Fruit fly (Drosophila melanogaster): ENCODE measurements around the gene CG6650.

Gene CG6650

DNA sequence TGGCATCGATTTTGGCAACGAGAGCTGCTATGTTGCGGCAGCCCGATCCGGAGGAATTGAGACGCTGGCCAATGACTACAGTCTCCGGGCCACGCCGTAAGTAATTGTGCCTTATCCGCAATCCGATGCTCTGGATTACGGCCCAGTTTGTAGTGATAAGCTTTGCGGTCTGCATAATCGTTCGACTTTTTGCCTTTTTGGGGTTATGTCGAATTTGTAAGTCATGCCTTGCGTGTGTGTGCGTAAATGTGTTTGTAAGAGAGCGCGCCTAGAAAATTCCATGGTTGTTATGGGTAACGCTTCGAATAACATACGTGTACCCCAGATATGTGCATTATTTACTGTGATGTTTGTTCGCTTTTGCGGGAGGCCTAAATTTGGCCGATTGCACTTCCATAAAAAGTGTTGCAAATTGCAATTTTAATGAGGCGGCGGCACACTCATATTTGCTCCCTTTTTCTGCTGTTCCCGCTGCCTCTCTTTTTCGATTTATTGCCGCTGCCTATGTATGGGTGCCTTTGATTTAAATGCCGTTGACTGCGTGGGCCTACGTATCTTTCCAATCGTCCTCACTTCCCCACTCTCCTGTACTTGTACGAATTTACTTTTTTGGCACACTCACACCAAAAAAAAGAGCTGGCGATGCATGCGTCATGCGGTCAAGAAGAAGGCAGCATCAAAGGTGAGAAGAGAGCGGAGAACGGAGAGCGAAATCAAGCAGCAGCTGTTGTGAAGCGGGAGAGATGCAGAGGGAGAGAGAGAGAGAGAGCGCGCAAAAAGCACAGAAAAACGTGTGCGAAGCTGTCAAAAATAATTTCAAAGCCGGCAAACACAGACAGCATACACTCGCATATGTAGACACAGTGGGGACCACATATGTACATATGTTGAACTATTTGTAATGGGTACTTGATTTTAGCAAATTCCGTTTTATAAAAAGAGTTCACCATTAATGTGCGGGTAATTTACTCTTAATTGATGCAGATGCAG, 6.7 kb downstream of the CG6650 start:
- TF ChIP-seq psq (GFP tag; optimal IDR thresholded peaks at IDR 0.05), result peak; percentile 39
- TF ChIP-seq Rel (GFP tag; optimal IDR thresholded peaks at IDR 0.05), result no peak
- peak; percentile 78 for TF ChIP-seq Rel (tag; optimal IDR thresholded peaks at IDR 0.05)
- peak; percentile 75 for TF ChIP-seq Dif (GFP tag; optimal IDR thresholded peaks at IDR 0.05; ENCODE audit: partially characterized antibody)
- no peak for TF ChIP-seq usp (GFP tag; optimal IDR thresholded peaks at IDR 0.05)
- TF ChIP-seq dl (GFP tag; optimal IDR thresholded peaks at IDR 0.05; ENCODE audit: insufficient read depth in 1 of 2, partially characterized antibody in 2 of 2), result peak in 1 of 2 experiments; percentile 68
- TF ChIP-seq HLH106 (tag; optimal IDR thresholded peaks at IDR 0.05), result no peak
- peak; percentile 1 for TF ChIP-seq OdsH (GFP tag; optimal IDR thresholded peaks at IDR 0.05)
- peak; percentile 29 for TF ChIP-seq CG32264 (GFP tag; optimal IDR thresholded peaks at IDR 0.05)
- TF ChIP-seq h (GFP tag; optimal IDR thresholded peaks at IDR 0.05), result peak; percentile 21
- peak in 1 of 2 experiments; percentile 18 for TF ChIP-seq foxo (GFP tag; optimal IDR thresholded peaks at IDR 0.05)
- peak; percentile 62 for TF ChIP-seq sage (GFP tag; optimal IDR thresholded peaks at IDR 0.05)
- TF ChIP-seq N (GFP tag; optimal IDR thresholded peaks at IDR 0.05), result no peak
- peak; percentile 56 for TF ChIP-seq Vsx2 (GFP tag; optimal IDR thresholded peaks at IDR 0.05; ENCODE audit: partially characterized antibody)

- TF ChIP-seq Rel (GFP tag; optimal IDR thresholded peaks at IDR 0.05) (no peak), Rel (tag; optimal IDR thresholded peaks at IDR 0.05) (peak; percentile 42), Mio (GFP tag; optimal IDR thresholded peaks at IDR 0.05) (no peak), ey (GFP tag; optimal IDR thresholded peaks at IDR 0.05) (peak; percentile 66), psq (GFP tag; optimal IDR thresholded peaks at IDR 0.05) (peak; percentile 51), CG9705 (GFP tag; optimal IDR thresholded peaks at IDR 0.05) (peak; percentile 3), OdsH (GFP tag; optimal IDR thresholded peaks at IDR 0.05) (peak; percentile 66), GATAd (GFP tag; optimal IDR thresholded peaks at IDR 0.05) (peak; percentile 35), HLH106 (tag; optimal IDR thresholded peaks at IDR 0.05) (peak; percentile 77), CrebA (GFP tag; optimal IDR thresholded peaks at IDR 0.05; ENCODE audit: borderline replicate concordance) (no peak), rgr (GFP tag; optimal IDR thresholded peaks at IDR 0.05) (no peak)
Observed at dm6 chr3L:14049620-14050253, 18.5 kb downstream of the CG6650 start, which contains the start of gene Neurl4. TSS of gene Neurl4 (minus strand) at chr3L:14049892.

- TF ChIP-seq foxo (GFP tag; optimal IDR thresholded peaks at IDR 0.05), result peak in 1 of 2 experiments; percentile 71
- TF ChIP-seq N (GFP tag; optimal IDR thresholded peaks at IDR 0.05), result no peak
- TF ChIP-seq usp (GFP tag; optimal IDR thresholded peaks at IDR 0.05), result no peak
- TF ChIP-seq Mio (GFP tag; optimal IDR thresholded peaks at IDR 0.05), result no peak
- TF ChIP-seq dsf (GFP tag; optimal IDR thresholded peaks at IDR 0.05; ENCODE audit: borderline replicate concordance), result no peak
- TF ChIP-seq brk (GFP tag; optimal IDR thresholded peaks at IDR 0.05), result no peak
- TF ChIP-seq dl (GFP tag; optimal IDR thresholded peaks at IDR 0.05; ENCODE audit: insufficient read depth in 1 of 2, partially characterized antibody in 2 of 2), result no peak
- no peak for TF ChIP-seq Hnf4 (GFP tag; optimal IDR thresholded peaks at IDR 0.05)
- peak; percentile 65 for TF ChIP-seq h (GFP tag; optimal IDR thresholded peaks at IDR 0.05)
- TF ChIP-seq jim (GFP tag; optimal IDR thresholded peaks at IDR 0.05), result peak; percentile 9
- TF ChIP-seq CG32264 (GFP tag; optimal IDR thresholded peaks at IDR 0.05), result no peak
- TF ChIP-seq HLH106 (tag; optimal IDR thresholded peaks at IDR 0.05), result peak; percentile 74
- TF ChIP-seq sv (GFP tag; optimal IDR thresholded peaks at IDR 0.05), result peak; percentile 63
- TF ChIP-seq tai (GFP tag; optimal IDR thresholded peaks at IDR 0.05), result no peak
- peak; percentile 75 for TF ChIP-seq woc (GFP tag; optimal IDR thresholded peaks at IDR 0.05)
- no peak for TF ChIP-seq Dfd (GFP tag; optimal IDR thresholded peaks at IDR 0.05)
- TF ChIP-seq Abd-B (GFP tag; optimal IDR thresholded peaks at IDR 0.05), result no peak
- no peak for TF ChIP-seq CrebA (GFP tag; optimal IDR thresholded peaks at IDR 0.05; ENCODE audit: borderline replicate concordance)
- TF ChIP-seq Hr78 (GFP tag; optimal IDR thresholded peaks at IDR 0.05), result no peak
- no peak for TF ChIP-seq sage (GFP tag; optimal IDR thresholded peaks at IDR 0.05)
- peak; percentile 52 for TF ChIP-seq ey (GFP tag; optimal IDR thresholded peaks at IDR 0.05)
- peak; percentile 65 for TF ChIP-seq rgr (GFP tag; optimal IDR thresholded peaks at IDR 0.05)
- TF ChIP-seq dmrt93B (GFP tag; optimal IDR thresholded peaks at IDR 0.05), result no peak
- TF ChIP-seq Hr83 (GFP tag; optimal IDR thresholded peaks at IDR 0.05; ENCODE audit: poor library complexity, severe bottlenecking), result peak; percentile 79
- TF ChIP-seq Jra (GFP tag; optimal IDR thresholded peaks at IDR 0.05), result no peak
- no peak for TF ChIP-seq Vsx2 (GFP tag; optimal IDR thresholded peaks at IDR 0.05; ENCODE audit: partially characterized antibody)
- TF ChIP-seq fru (GFP tag; optimal IDR thresholded peaks at IDR 0.05), result peak; percentile 61
- TF ChIP-seq pan (optimal IDR thresholded peaks at IDR 0.05), result no peak
- TF ChIP-seq Myc (optimal IDR thresholded peaks at IDR 0.05), result no peak
- no peak for TF ChIP-seq lola (GFP tag; optimal IDR thresholded peaks at IDR 0.05)
- no peak for TF ChIP-seq Rel (GFP tag; optimal IDR thresholded peaks at IDR 0.05)
- peak; percentile 99 for TF ChIP-seq Rel (tag; optimal IDR thresholded peaks at IDR 0.05)
- TF ChIP-seq OdsH (GFP tag; optimal IDR thresholded peaks at IDR 0.05), result peak; percentile 22
- TF ChIP-seq GATAd (GFP tag; optimal IDR thresholded peaks at IDR 0.05), result peak; percentile 28
- peak; percentile 50 for TF ChIP-seq br (GFP tag; optimal IDR thresholded peaks at IDR 0.05)
- TF ChIP-seq Sp1 (GFP tag; optimal IDR thresholded peaks at IDR 0.05), result peak; percentile 29
- peak; percentile 34 for TF ChIP-seq psq (GFP tag; optimal IDR thresholded peaks at IDR 0.05)
Observed at dm6 chr3L:14050944-14051548, 19.8 kb downstream of the CG6650 start, which contains the start of gene CG6833. TSS of gene CG6833 (plus strand) at chr3L:14051206.

Data from whole organism, wandering third instar larva.